Worm (Caenorhabditis elegans) whole organism, mixed stage, embryonic: ENCODE results near the gene pvf-1.

Experiments
- bed-3 ChIP-seq: fragments of 200-800 bp; sonication (Bioruptor generic); optimal IDR thresholded peaks from 3 replicates; lab custom pipeline; 2018; ENCODE audit warnings: mild to moderate bottlenecking, missing genetic modification characterization, moderate library complexity, missing compliant biosample characterization
- ceh-39 ChIP-seq: fragments of 150-350 bp; optimal IDR thresholded peaks from 2 replicates; lab custom pipeline; 2014; ENCODE audit warnings: missing biosample characterization, missing genetic modification characterization
- ceh-43 ChIP-seq: fragments of 200-800 bp; sonication (Bioruptor generic); optimal IDR thresholded peaks from 2 replicates; lab custom pipeline; 2018; ENCODE audit warnings: mild to moderate bottlenecking, missing genetic modification characterization, moderate library complexity, missing compliant biosample characterization
- ceh-83 ChIP-seq: fragments of 200-800 bp; sonication (Bioruptor generic); optimal IDR thresholded peaks from 2 replicates; lab custom pipeline; 2018; ENCODE audit warnings: mild to moderate bottlenecking, missing genetic modification characterization, missing compliant biosample characterization
- ces-1 ChIP-seq: fragments of 150-350 bp; optimal IDR thresholded peaks from 2 replicates; lab custom pipeline; 2014; ENCODE audit warnings: missing biosample characterization, missing genetic modification reagents, missing genetic modification characterization
- cnd-1 ChIP-seq: fragments of 200-800 bp; sonication (Bioruptor generic); optimal IDR thresholded peaks from 2 replicates; lab custom pipeline; 2018; ENCODE audit warnings: mild to moderate bottlenecking, missing genetic modification characterization, missing compliant biosample characterization
- elt-1 ChIP-seq: sonication (generic microtip); optimal IDR thresholded peaks from 2 replicates; lab custom pipeline; 2017; ENCODE audit warnings: missing genetic modification characterization, mild to moderate bottlenecking, missing compliant biosample characterization, antibody characterized with exemption, moderate library complexity, borderline replicate concordance; ENCODE audit not compliant: insufficient read depth
- elt-3 ChIP-seq: fragments of 150-350 bp; optimal IDR thresholded peaks from 2 replicates; lab custom pipeline; 2014; ENCODE audit warnings: missing biosample characterization, missing genetic modification characterization
- flh-1 ChIP-seq: fragments of 200-800 bp; sonication (Bioruptor generic); optimal IDR thresholded peaks from 2 replicates; lab custom pipeline; 2018; ENCODE audit warnings: mild to moderate bottlenecking, missing genetic modification characterization, moderate library complexity, missing compliant biosample characterization
- ham-2 ChIP-seq: fragments of 200-800 bp; sonication (Bioruptor generic); optimal IDR thresholded peaks from 2 replicates; lab custom pipeline; 2018; ENCODE audit warnings: mild to moderate bottlenecking, missing genetic modification characterization, missing compliant biosample characterization
- hlh-1 ChIP-seq: fragments of 150-350 bp; optimal IDR thresholded peaks from 2 replicates; lab custom pipeline; 2014; ENCODE audit warnings: missing biosample characterization, missing genetic modification reagents, missing genetic modification characterization
- lin-13 ChIP-seq: fragments of 150-350 bp; optimal IDR thresholded peaks from 2 replicates; lab custom pipeline; 2014; ENCODE audit warnings: missing biosample characterization, missing genetic modification characterization
- lsy-2 ChIP-seq: fragments of 150-350 bp; optimal IDR thresholded peaks from 2 replicates; lab custom pipeline; 2014; ENCODE audit warnings: missing biosample characterization, missing genetic modification characterization
- mab-5 ChIP-seq: fragments of 150-350 bp; optimal IDR thresholded peaks from 2 replicates; lab custom pipeline; 2014; ENCODE audit warnings: missing biosample characterization, missing genetic modification characterization
- mls-2 ChIP-seq: sonication (generic microtip); optimal IDR thresholded peaks from 2 replicates; lab custom pipeline; 2016; ENCODE audit warnings: mild to moderate bottlenecking, missing genetic modification characterization, moderate library complexity, missing compliant biosample characterization
- nhr-2 ChIP-seq: fragments of 150-350 bp; optimal IDR thresholded peaks from 2 replicates; lab custom pipeline; 2014; ENCODE audit warnings: missing biosample characterization, missing genetic modification characterization
- nhr-28 ChIP-seq: fragments of 150-350 bp; optimal IDR thresholded peaks from 2 replicates; lab custom pipeline; 2014; ENCODE audit warnings: missing biosample characterization, missing genetic modification characterization
- nhr-76 ChIP-seq: sonication (generic microtip); optimal IDR thresholded peaks from 2 replicates; lab custom pipeline; 2017; ENCODE audit warnings: missing biosample characterization, missing genetic modification characterization
- pha-4 ChIP-seq: fragments of 150-350 bp; optimal IDR thresholded peaks from 2 replicates; lab custom pipeline; 2018; ENCODE audit warnings: missing biosample characterization, missing genetic modification reagents, missing genetic modification characterization
- sem-2 ChIP-seq: fragments of 200-800 bp; sonication (Bioruptor generic); optimal IDR thresholded peaks from 2 replicates; lab custom pipeline; 2018; ENCODE audit warnings: mild to moderate bottlenecking, missing genetic modification characterization, missing compliant biosample characterization
- snpc-4 ChIP-seq: fragments of 150-350 bp; optimal IDR thresholded peaks from 2 replicates; lab custom pipeline; 2014; ENCODE audit warnings: missing biosample characterization, missing genetic modification characterization
- sptf-1 ChIP-seq: sonication (generic microtip); optimal IDR thresholded peaks from 2 replicates; lab custom pipeline; 2017; ENCODE audit warnings: mild to moderate bottlenecking, missing genetic modification characterization, moderate library complexity, missing compliant biosample characterization
- tbx-8 ChIP-seq: fragments of 200-800 bp; sonication (Bioruptor generic); optimal IDR thresholded peaks from 2 replicates; lab custom pipeline; 2018; ENCODE audit warnings: mild to moderate bottlenecking, missing genetic modification characterization, moderate library complexity, missing compliant biosample characterization
- unc-39 ChIP-seq: fragments of 150-350 bp; optimal IDR thresholded peaks from 2 replicates; lab custom pipeline; 2014; ENCODE audit warnings: missing biosample characterization, missing genetic modification characterization
- unc-62 ChIP-seq: fragments of 150-350 bp; optimal IDR thresholded peaks from 2 replicates; lab custom pipeline; 2014; ENCODE audit warnings: missing biosample characterization, missing genetic modification reagents, missing genetic modification characterization
- zip-8 ChIP-seq: fragments of 150-350 bp; optimal IDR thresholded peaks from 2 replicates; lab custom pipeline; 2014; ENCODE audit warnings: missing biosample characterization, missing genetic modification characterization
- ztf-11 ChIP-seq: fragments of 150-350 bp; optimal IDR thresholded peaks from 2 replicates; lab custom pipeline; 2014; ENCODE audit warnings: missing biosample characterization, missing genetic modification characterization

Gene pvf-1

ce11 chrIII:1818001-1818655 lies 6.0 kb downstream of the pvf-1 start, which contains the start of gene clp-4:
Gene clp-4, minus strand, starts transcription at chrIII:1818323.
- TF ChIP-seq elt-3 (tag; lab: Kevin White, UChicago) (no peak), ceh-39 (no peak), ces-1 (no peak), flh-1 (no peak), unc-62 (GFP tag; lab: Kevin White, UChicago) (no peak), elt-1 (tag; lab: Kevin White, UChicago) (peak; percentile 85), lsy-2 (tag; lab: Kevin White, UChicago) (peak; percentile 19)
- TF ChIP-seq, all 35 proteins: peak for 2

ce11 chrIII:1814285-1814684 lies 9.8 kb downstream of the pvf-1 start:
- TF ChIP-seq mls-2 (tag; lab: Kevin White, UChicago): no peak
- no peak for TF ChIP-seq unc-39 (tag; lab: Kevin White, UChicago)
- TF ChIP-seq cnd-1 (tag; lab: Kevin White, UChicago): no peak
- no peak for TF ChIP-seq elt-3 (tag; lab: Kevin White, UChicago)
- TF ChIP-seq ztf-11 (tag; lab: Kevin White, UChicago): no peak
- no peak for TF ChIP-seq nhr-2 (tag; lab: Kevin White, UChicago)
- no peak for TF ChIP-seq nhr-28
- TF ChIP-seq sptf-1 (tag; lab: Kevin White, UChicago): no peak
- no peak for TF ChIP-seq zip-8
- no peak for TF ChIP-seq ceh-83 (GFP tag; lab: Kevin White, UChicago)
- TF ChIP-seq ceh-43 (GFP tag; lab: Kevin White, UChicago): no peak
- no peak for TF ChIP-seq bed-3 (GFP tag; lab: Kevin White, UChicago)
- TF ChIP-seq mab-5: no peak
- no peak for TF ChIP-seq hlh-1 (tag; lab: Kevin White, UChicago)
- TF ChIP-seq sem-2 (GFP tag; lab: Kevin White, UChicago): no peak
- no peak for TF ChIP-seq snpc-4 (tag; lab: Kevin White, UChicago)
- no peak for TF ChIP-seq pha-4 (tag; lab: Kevin White, UChicago)
- TF ChIP-seq ces-1: no peak
- no peak for TF ChIP-seq tbx-8 (GFP tag; lab: Kevin White, UChicago)
- TF ChIP-seq flh-1: no peak

ce11 chrIII:1807297-1807935 lies 16.7 kb downstream of the pvf-1 start:
- TF ChIP-seq ceh-39: peak; percentile 6

ce11 chrIII:1806183-1806798 lies 17.8 kb downstream of the pvf-1 start:
- TF ChIP-seq nhr-28: no peak
- no peak for TF ChIP-seq nhr-76 (tag; lab: Kevin White, UChicago)
- TF ChIP-seq mls-2 (tag; lab: Kevin White, UChicago): no peak
- TF ChIP-seq zip-8: no peak
- no peak for TF ChIP-seq flh-1
- TF ChIP-seq bed-3 (GFP tag; lab: Kevin White, UChicago): no peak
- TF ChIP-seq hlh-1 (tag; lab: Kevin White, UChicago): no peak
- TF ChIP-seq nhr-2 (tag; lab: Kevin White, UChicago): no peak
- no peak for TF ChIP-seq mab-5
- TF ChIP-seq ztf-11 (tag; lab: Kevin White, UChicago): no peak
- TF ChIP-seq tbx-8 (GFP tag; lab: Kevin White, UChicago): no peak
- no peak for TF ChIP-seq sem-2 (GFP tag; lab: Kevin White, UChicago)
- no peak for TF ChIP-seq ham-2 (GFP tag; lab: Kevin White, UChicago)
- TF ChIP-seq lin-13 (tag; lab: Kevin White, UChicago): no peak
- TF ChIP-seq unc-62 (GFP tag; lab: Kevin White, UChicago): no peak
- no peak for TF ChIP-seq ceh-43 (GFP tag; lab: Kevin White, UChicago)
- no peak for TF ChIP-seq lsy-2 (tag; lab: Kevin White, UChicago)

ce11 chrIII:1805415-1806008 lies 18.6 kb downstream of the pvf-1 start:
- TF ChIP-seq ces-1 (peak; percentile 35), bed-3 (GFP tag; lab: Kevin White, UChicago) (no peak), mab-5 (no peak)
